Fruit fly (Drosophila melanogaster) whole organism, embryonic: ENCODE measurements around the gene CG8369.

Experiments used
- CG1024 ChIP-seq: fragments of 200-800 bp; sonication (Bioruptor generic); IDR thresholded peaks from 2 replicates; pipeline ENCODE4 v1.3.6; 2022; ENCODE audit warnings: missing biosample characterization, missing genetic modification characterization
- CG10654 ChIP-seq: fragments of 200-800 bp; sonication (Bioruptor generic); optimal IDR thresholded peaks from 2 replicates; lab custom pipeline; 2016; ENCODE audit warnings: missing biosample characterization, missing genetic modification characterization
- CG11723 ChIP-seq: fragments of 200-800 bp; sonication (Bioruptor generic); optimal IDR thresholded peaks from 2 replicates; lab custom pipeline; 2017; ENCODE audit warnings: missing biosample characterization, mild to moderate bottlenecking, missing genetic modification characterization
- CG12071 ChIP-seq: fragments of 200-800 bp; sonication (Bioruptor generic); optimal IDR thresholded peaks from 3 replicates; lab custom pipeline; 2018; ENCODE audit warnings: missing biosample characterization, mild to moderate bottlenecking, missing genetic modification characterization
- CG14965 ChIP-seq: fragments of 200-800 bp; sonication (Bioruptor generic); optimal IDR thresholded peaks from 2 replicates; lab custom pipeline; 2016; ENCODE audit warnings: missing biosample characterization, missing genetic modification characterization, borderline replicate concordance
- CG15479 ChIP-seq: fragments of 200-800 bp; sonication (Bioruptor generic); optimal IDR thresholded peaks from 3 replicates; lab custom pipeline; 2019; ENCODE audit warnings: missing biosample characterization, mild to moderate bottlenecking, missing genetic modification characterization, moderate library complexity
- CG16779 ChIP-seq: fragments of 200-800 bp; sonication (Bioruptor generic); IDR thresholded peaks from 2 replicates; pipeline ENCODE4 v1.3.6; 2022; ENCODE audit warnings: missing biosample characterization, missing genetic modification characterization
- CG1832 ChIP-seq: fragments of 200-800 bp; sonication (Bioruptor generic); optimal IDR thresholded peaks from 2 replicates; lab custom pipeline; 2017; ENCODE audit warnings: missing biosample characterization, mild to moderate bottlenecking, missing genetic modification characterization, inconsistent platforms
- CG18599 ChIP-seq: fragments of 200-800 bp; sonication (Bioruptor generic); optimal IDR thresholded peaks from 3 replicates; lab custom pipeline; 2017; ENCODE audit warnings: missing biosample characterization, missing genetic modification characterization, mild to moderate bottlenecking, moderate library complexity, missing genetic modification reagents
- CG2678 ChIP-seq: fragments of 200-800 bp; sonication (Bioruptor generic); optimal IDR thresholded peaks from 3 replicates; lab custom pipeline; 2019; ENCODE audit warnings: missing biosample characterization, mild to moderate bottlenecking, missing genetic modification characterization, moderate library complexity
- CG31224 ChIP-seq: fragments of 200-800 bp; sonication (Bioruptor generic); IDR thresholded peaks from 2 replicates; pipeline ENCODE4 v1.3.6; 2022; ENCODE audit warnings: missing biosample characterization, missing genetic modification characterization
- CG34422 ChIP-seq: fragments of 200-800 bp; sonication (Bioruptor generic); IDR thresholded peaks from 3 replicates; pipeline ENCODE4 v1.3.6; 2022; ENCODE audit warnings: missing biosample characterization, missing genetic modification characterization
- CG4404 ChIP-seq: fragments of 200-800 bp; sonication (Bioruptor generic); IDR thresholded peaks from 2 replicates; pipeline ENCODE4 v1.3.6; 2022; ENCODE audit warnings: missing biosample characterization, missing genetic modification characterization
- CG6689 ChIP-seq: fragments of 200-800 bp; sonication (Bioruptor generic); IDR thresholded peaks from 2 replicates; pipeline ENCODE4 v1.3.6; 2022; ENCODE audit warnings: missing biosample characterization, missing genetic modification characterization
- CG9437 ChIP-seq: fragments of 200-800 bp; sonication (Bioruptor generic); optimal IDR thresholded peaks from 2 replicates; lab custom pipeline; 2018; ENCODE audit warnings: missing biosample characterization, mild to moderate bottlenecking, missing genetic modification characterization
- CG9797 ChIP-seq: fragments of 200-800 bp; sonication (Bioruptor generic); optimal IDR thresholded peaks from 3 replicates; lab custom pipeline; 2018; ENCODE audit warnings: missing biosample characterization, mild to moderate bottlenecking, missing genetic modification characterization
- CG9817 ChIP-seq: fragments of 200-800 bp; sonication (Bioruptor generic); optimal IDR thresholded peaks from 2 replicates; lab custom pipeline; 2018; ENCODE audit warnings: missing biosample characterization, mild to moderate bottlenecking, missing genetic modification characterization, moderate library complexity
- CoRest ChIP-seq: fragments of 200-800 bp; sonication (Bioruptor generic); optimal IDR thresholded peaks from 3 replicates; lab custom pipeline; 2018; ENCODE audit warnings: missing biosample characterization, mild to moderate bottlenecking, missing genetic modification characterization, moderate library complexity
- D19B ChIP-seq: fragments of 200-800 bp; sonication (Bioruptor generic); optimal IDR thresholded peaks from 2 replicates; lab custom pipeline; 2017; ENCODE audit warnings: missing biosample characterization, mild to moderate bottlenecking, missing genetic modification characterization
- Dp ChIP-seq: fragments of 200-800 bp; sonication (Bioruptor generic); optimal IDR thresholded peaks from 2 replicates; lab custom pipeline; 2018; ENCODE audit warnings: missing biosample characterization, mild to moderate bottlenecking, missing genetic modification characterization, moderate library complexity
- ERR ChIP-seq: fragments of 200-800 bp; sonication (Bioruptor generic); optimal IDR thresholded peaks from 2 replicates; lab custom pipeline; 2016; ENCODE audit warnings: missing biosample characterization, missing genetic modification characterization
- Fer3 ChIP-seq: fragments of 200-800 bp; sonication (Bioruptor generic); optimal IDR thresholded peaks from 2 replicates; lab custom pipeline; 2018; ENCODE audit warnings: missing biosample characterization, mild to moderate bottlenecking, missing genetic modification characterization, moderate library complexity
- GATAe ChIP-seq: fragments of 200-800 bp; sonication (Bioruptor generic); conservative IDR thresholded peaks from 2 replicates; pipeline ENCODE4 v1.3.6; 2022; ENCODE audit warnings: missing biosample characterization, missing genetic modification characterization
- H2.0 ChIP-seq: fragments of 200-800 bp; sonication (Bioruptor generic); IDR thresholded peaks from 2 replicates; pipeline ENCODE4 v1.3.6; 2022; ENCODE audit warnings: missing biosample characterization, missing genetic modification characterization
- HmgZ ChIP-seq: fragments of 200-800 bp; sonication (Bioruptor generic); optimal IDR thresholded peaks from 2 replicates; lab custom pipeline; 2018; ENCODE audit warnings: missing biosample characterization, mild to moderate bottlenecking, missing genetic modification characterization
- Lhr ChIP-seq: fragments of 200-800 bp; sonication (Bioruptor generic); optimal IDR thresholded peaks from 3 replicates; lab custom pipeline; 2017; ENCODE audit warnings: mild to moderate bottlenecking, missing biosample characterization, missing genetic modification reagents, missing genetic modification characterization
- NC2α ChIP-seq: fragments of 200-800 bp; sonication (Bioruptor generic); optimal IDR thresholded peaks from 2 replicates; lab custom pipeline; 2016; ENCODE audit warnings: missing biosample characterization, missing genetic modification characterization
- NK7.1 ChIP-seq: fragments of 200-800 bp; sonication (Bioruptor generic); optimal IDR thresholded peaks from 3 replicates; lab custom pipeline; 2016; ENCODE audit warnings: missing biosample characterization, missing genetic modification characterization
- Pdp1 ChIP-seq, 2 experiments: fragments of 200-800 bp; sonication (Bioruptor generic); optimal IDR thresholded peaks; 3 replicates each; lab custom pipeline; 2016; ENCODE audit warnings: missing biosample characterization in 2 of 2, missing genetic modification characterization in 2 of 2, mild to moderate bottlenecking in 1 of 2, moderate library complexity in 1 of 2
- Rx ChIP-seq: fragments of 200-800 bp; sonication (Bioruptor generic); IDR thresholded peaks from 2 replicates; pipeline ENCODE4 v1.3.6; 2022; ENCODE audit warnings: missing biosample characterization, missing genetic modification characterization
- ac ChIP-seq: fragments of 200-800 bp; sonication (Bioruptor generic); optimal IDR thresholded peaks from 3 replicates; lab custom pipeline; 2017; ENCODE audit warnings: missing biosample characterization, mild to moderate bottlenecking, missing genetic modification characterization
- aop ChIP-seq: fragments of 200-800 bp; sonication (Bioruptor generic); IDR thresholded peaks from 2 replicates; pipeline ENCODE4 v1.3.6; 2022; ENCODE audit warnings: missing biosample characterization, missing genetic modification characterization
- bab2 ChIP-seq: fragments of 200-800 bp; sonication (Bioruptor generic); optimal IDR thresholded peaks from 2 replicates; lab custom pipeline; 2016; ENCODE audit warnings: missing biosample characterization, missing genetic modification characterization
- danr ChIP-seq: fragments of 200-800 bp; sonication (Bioruptor generic); IDR thresholded peaks from 2 replicates; pipeline ENCODE4 v1.3.6; 2022; ENCODE audit warnings: missing biosample characterization, missing genetic modification characterization
- disco-r ChIP-seq: fragments of 200-800 bp; sonication (Bioruptor generic); optimal IDR thresholded peaks from 2 replicates; lab custom pipeline; 2016; ENCODE audit warnings: missing biosample characterization, missing genetic modification characterization
- dm ChIP-seq: fragments of 200-800 bp; sonication (Bioruptor generic); optimal IDR thresholded peaks from 3 replicates; lab custom pipeline; 2016; ENCODE audit warnings: missing biosample characterization, missing genetic modification characterization
- dmrt99B ChIP-seq: fragments of 200-800 bp; sonication (Bioruptor generic); optimal IDR thresholded peaks from 2 replicates; lab custom pipeline; 2018; ENCODE audit warnings: missing biosample characterization, mild to moderate bottlenecking, missing genetic modification characterization, moderate library complexity
- emc ChIP-seq: fragments of 200-800 bp; sonication (Bioruptor generic); optimal IDR thresholded peaks from 2 replicates; lab custom pipeline; 2016; ENCODE audit warnings: missing biosample characterization, missing genetic modification characterization
- ewg ChIP-seq: fragments of 200-800 bp; sonication (Bioruptor generic); optimal IDR thresholded peaks from 3 replicates; lab custom pipeline; 2017; ENCODE audit warnings: mild to moderate bottlenecking, missing biosample characterization, missing genetic modification reagents, missing genetic modification characterization
- hth ChIP-seq: fragments of >200 bp; optimal IDR thresholded peaks from 2 replicates; lab custom pipeline; 2017; ENCODE audit warnings: inconsistent platforms
- lab ChIP-seq: fragments of 200-800 bp; sonication (Bioruptor generic); optimal IDR thresholded peaks from 3 replicates; lab custom pipeline; 2017; ENCODE audit warnings: missing biosample characterization, missing genetic modification characterization, mild to moderate bottlenecking, moderate library complexity, missing genetic modification reagents
- lmd ChIP-seq: fragments of 200-800 bp; sonication (Bioruptor generic); IDR thresholded peaks from 2 replicates; pipeline ENCODE4 v1.3.6; 2022; ENCODE audit warnings: missing biosample characterization, missing genetic modification characterization
- nau ChIP-seq: fragments of 200-800 bp; sonication (Bioruptor generic); optimal IDR thresholded peaks from 3 replicates; lab custom pipeline; 2017; ENCODE audit warnings: missing biosample characterization, mild to moderate bottlenecking, missing genetic modification characterization, missing genetic modification reagents
- phol ChIP-seq: fragments of 200-800 bp; sonication (Bioruptor generic); optimal IDR thresholded peaks from 3 replicates; lab custom pipeline; 2018; ENCODE audit warnings: missing biosample characterization, mild to moderate bottlenecking, missing genetic modification characterization, moderate library complexity
- schlank ChIP-seq: fragments of 200-800 bp; sonication (Bioruptor generic); optimal IDR thresholded peaks from 2 replicates; lab custom pipeline; 2018; ENCODE audit warnings: missing biosample characterization, mild to moderate bottlenecking, missing genetic modification characterization
- stwl ChIP-seq: fragments of 200-800 bp; sonication (Bioruptor generic); optimal IDR thresholded peaks from 3 replicates; lab custom pipeline; 2018; ENCODE audit warnings: missing biosample characterization, mild to moderate bottlenecking, missing genetic modification characterization, moderate library complexity
- toy ChIP-seq: fragments of 200-800 bp; sonication (Bioruptor generic); IDR thresholded peaks from 2 replicates; pipeline ENCODE4 v1.3.6; 2022; ENCODE audit warnings: missing biosample characterization, missing genetic modification characterization
- trem ChIP-seq: fragments of 200-800 bp; optimal IDR thresholded peaks from 3 replicates; lab custom pipeline; 2019; ENCODE audit warnings: missing biosample characterization, mild to moderate bottlenecking, missing genetic modification characterization, moderate library complexity
- trh ChIP-seq: fragments of 200-800 bp; sonication (Bioruptor generic); optimal IDR thresholded peaks from 2 replicates; lab custom pipeline; 2016; ENCODE audit warnings: missing biosample characterization, missing genetic modification characterization
- vnd ChIP-seq: fragments of 200-800 bp; sonication (Bioruptor generic); IDR thresholded peaks from 3 replicates; pipeline ENCODE4 v1.3.6; 2022; ENCODE audit warnings: missing biosample characterization, missing genetic modification characterization; ENCODE audit not compliant: partially characterized antibody
- vvl ChIP-seq: fragments of 200-800 bp; sonication (Bioruptor generic); IDR thresholded peaks from 2 replicates; pipeline ENCODE4 v1.3.6; 2022; ENCODE audit warnings: missing biosample characterization, missing genetic modification characterization
- wor ChIP-seq: fragments of 200-800 bp; sonication (Bioruptor generic); IDR thresholded peaks from 2 replicates; pipeline ENCODE4 v1.3.6; 2022; ENCODE audit warnings: missing biosample characterization, missing genetic modification characterization

The CG8369 gene

dm6 chr3R:8805388-8805852 lies 16.4 kb upstream of the CG8369 start, which contains the start of gene CG9839 (continued):
- TF ChIP-seq nau (GFP tag; lab: Kevin White, UChicago) = no peak
- no peak for TF ChIP-seq GATAe
- peak; percentile 80 for TF ChIP-seq CG15479 (GFP tag; lab: Kevin White, UChicago)
- peak; percentile 85 for TF ChIP-seq CG1832 (GFP tag; lab: Kevin White, UChicago)
- TF ChIP-seq dmrt99B (tag; lab: Kevin White, UChicago) = no peak
- TF ChIP-seq CG2678 = no peak
- no peak for TF ChIP-seq H2.0 (GFP tag; lab: Robert Waterston, UW)
- TF ChIP-seq trem = peak; percentile 29
- 0 out of 2 replicates have a peak, but pooled peaks have one; percentile 17 for TF ChIP-seq vvl (GFP tag; lab: Robert Waterston, UW)
- TF ChIP-seq ac (GFP tag; lab: Kevin White, UChicago) = no peak
- no peak for TF ChIP-seq bab2 (GFP tag; lab: Kevin White, UChicago)
- no peak for TF ChIP-seq trh
- no peak for TF ChIP-seq emc
- TF ChIP-seq lmd (GFP tag; lab: Robert Waterston, UW) = no peak
- TF ChIP-seq CG31224 (GFP tag; lab: Robert Waterston, UW) = no peak
- no peak for TF ChIP-seq CG11723
- no peak for TF ChIP-seq CG6689
- TF ChIP-seq Lhr (GFP tag; lab: Kevin White, UChicago) = no peak
- TF ChIP-seq Pdp1 (GFP tag; optimal IDR thresholded peaks at IDR 0.05; lab: Kevin White, UChicago) = no peak
- TF ChIP-seq CG1024 (GFP tag; lab: Robert Waterston, UW) = no peak
- TF ChIP-seq danr (GFP tag; lab: Robert Waterston, UW) = no peak
- peak; percentile 62; the same call in 1 of the 3 replicates for TF ChIP-seq CG34422 (GFP tag; lab: Robert Waterston, UW)
- TF ChIP-seq dm (GFP tag; lab: Kevin White, UChicago) = peak; percentile 77
- no peak for TF ChIP-seq CG10654 (GFP tag; lab: Kevin White, UChicago)
- no peak for TF ChIP-seq D19B
- TF ChIP-seq Fer3 (tag; lab: Kevin White, UChicago) = no peak
- no peak for TF ChIP-seq CG14965
- no peak for TF ChIP-seq ERR (GFP tag; lab: Kevin White, UChicago)
- TF ChIP-seq vnd = no peak
- TF ChIP-seq NC2α (GFP tag; lab: Kevin White, UChicago) = no peak
- TF ChIP-seq CoRest (tag; lab: Kevin White, UChicago) = no peak
- no peak for TF ChIP-seq CG12071 (GFP tag; lab: Kevin White, UChicago)
- no peak for TF ChIP-seq schlank (tag; lab: Kevin White, UChicago)
- no peak for TF ChIP-seq phol (tag; lab: Kevin White, UChicago)
- no peak for TF ChIP-seq Rx (GFP tag; lab: Robert Waterston, UW)
- no peak for TF ChIP-seq CG9797 (GFP tag; lab: Kevin White, UChicago)
- no peak for TF ChIP-seq hth (lab: Kevin White, UChicago)
- TF ChIP-seq ewg (GFP tag; lab: Kevin White, UChicago) = no peak
- no peak for TF ChIP-seq disco-r
- peak; percentile 79 for TF ChIP-seq Dp (GFP tag; lab: Kevin White, UChicago)
- TF ChIP-seq stwl (tag; lab: Kevin White, UChicago) = peak; percentile 38
- no peak for TF ChIP-seq toy (GFP tag; lab: Robert Waterston, UW)
- TF ChIP-seq wor (GFP tag; lab: Robert Waterston, UW) = no peak
- TF ChIP-seq CG18599 (GFP tag; lab: Kevin White, UChicago) = no peak
- TF ChIP-seq NK7.1 (GFP tag; lab: Kevin White, UChicago) = no peak
- TF ChIP-seq CG4404 (GFP tag; lab: Robert Waterston, UW) = no peak
- no peak for TF ChIP-seq CG9817 (tag; lab: Kevin White, UChicago)
- no peak for TF ChIP-seq HmgZ (tag; lab: Kevin White, UChicago)
- no peak for TF ChIP-seq lab (GFP tag; lab: Kevin White, UChicago)
- TF ChIP-seq CG16779 (GFP tag; lab: Robert Waterston, UW) = no peak
- no peak for TF ChIP-seq aop (GFP tag; lab: Robert Waterston, UW)
- no peak for TF ChIP-seq CG9437 (GFP tag; lab: Kevin White, UChicago)
